Worm (Caenorhabditis elegans) whole organism, late embryonic: ENCODE results near the gene psmd-9.
A peak's percentile ranks its signal among the peaks of the same experiment; 100 is the strongest.

Experiments
- C08G9.2 ChIP-seq: sonication (generic microtip); optimal IDR thresholded peaks from 2 replicates; lab custom pipeline; 2016; ENCODE audit warnings: mild to moderate bottlenecking, missing genetic modification characterization, moderate library complexity, missing compliant biosample characterization
- C38D4.7 ChIP-seq: fragments of 200-800 bp; sonication (Bioruptor generic); optimal IDR thresholded peaks from 2 replicates; lab custom pipeline; 2018; ENCODE audit warnings: mild to moderate bottlenecking, missing genetic modification characterization, moderate library complexity, missing compliant biosample characterization
- F13H6.1 ChIP-seq: sonication (generic microtip); optimal IDR thresholded peaks from 2 replicates; lab custom pipeline; 2016; ENCODE audit warnings: missing genetic modification characterization, missing compliant biosample characterization
- K02D7.2 ChIP-seq: sonication (generic microtip); optimal IDR thresholded peaks from 2 replicates; lab custom pipeline; 2017; ENCODE audit warnings: mild to moderate bottlenecking, missing genetic modification characterization, missing compliant biosample characterization
- ama-1 ChIP-seq: fragments of 150-350 bp; optimal IDR thresholded peaks from 2 replicates; lab custom pipeline; 2014
- ceh-14 ChIP-seq: sonication (generic microtip); optimal IDR thresholded peaks from 2 replicates; lab custom pipeline; 2016; ENCODE audit warnings: missing genotype, missing genetic modification characterization, missing compliant biosample characterization
- ceh-18 ChIP-seq: sonication (generic microtip); optimal IDR thresholded peaks from 2 replicates; lab custom pipeline; 2016; ENCODE audit warnings: missing genetic modification characterization, missing compliant biosample characterization
- ceh-19 ChIP-seq: fragments of 200-800 bp; sonication (Bioruptor generic); optimal IDR thresholded peaks from 2 replicates; lab custom pipeline; 2018; ENCODE audit warnings: mild to moderate bottlenecking, missing genetic modification characterization, missing compliant biosample characterization
- ceh-2 ChIP-seq: sonication (generic microtip); optimal IDR thresholded peaks from 2 replicates; lab custom pipeline; 2016; ENCODE audit warnings: missing genotype, missing genetic modification characterization, missing compliant biosample characterization
- ceh-31 ChIP-seq: sonication (generic microtip); optimal IDR thresholded peaks from 2 replicates; lab custom pipeline; 2016; ENCODE audit warnings: missing genetic modification characterization, missing compliant biosample characterization
- ceh-34 ChIP-seq: sonication (generic microtip); optimal IDR thresholded peaks from 2 replicates; lab custom pipeline; 2016; ENCODE audit warnings: mild to moderate bottlenecking, missing genetic modification characterization, missing compliant biosample characterization
- ceh-45 ChIP-seq: fragments of 200-800 bp; sonication (Bioruptor generic); IDR thresholded peaks from 2 replicates; pipeline ENCODE4 v1.3.6; 2022; ENCODE audit warnings: missing genetic modification reagents, missing genetic modification characterization, missing compliant biosample characterization
- ceh-6 ChIP-seq: fragments of 200-800 bp; sonication (Bioruptor generic); optimal IDR thresholded peaks from 2 replicates; lab custom pipeline; 2018; ENCODE audit warnings: mild to moderate bottlenecking, missing genetic modification characterization, missing compliant biosample characterization
- ceh-9 ChIP-seq: sonication (generic microtip); optimal IDR thresholded peaks from 2 replicates; lab custom pipeline; 2016; ENCODE audit warnings: mild to moderate bottlenecking, missing genetic modification characterization, inconsistent platforms, missing compliant biosample characterization
- elt-2 ChIP-seq: sonication (generic microtip); optimal IDR thresholded peaks from 2 replicates; lab custom pipeline; 2016; ENCODE audit warnings: missing genetic modification reagents, missing genetic modification characterization, missing compliant biosample characterization
- elt-4 ChIP-seq: sonication (generic microtip); optimal IDR thresholded peaks from 2 replicates; lab custom pipeline; 2016; ENCODE audit warnings: missing genetic modification characterization, missing compliant biosample characterization
- eyg-1 ChIP-seq: sonication (generic microtip); optimal IDR thresholded peaks from 2 replicates; lab custom pipeline; 2016; ENCODE audit warnings: missing genotype, missing genetic modification characterization, missing compliant biosample characterization
- fkh-6 ChIP-seq: sonication (generic microtip); optimal IDR thresholded peaks from 2 replicates; lab custom pipeline; 2016; ENCODE audit warnings: missing genetic modification characterization, missing compliant biosample characterization
- hlh-15 ChIP-seq: sonication (generic microtip); optimal IDR thresholded peaks from 2 replicates; lab custom pipeline; 2016; ENCODE audit warnings: missing genetic modification characterization, missing compliant biosample characterization
- lim-6 ChIP-seq: sonication (generic microtip); optimal IDR thresholded peaks from 2 replicates; lab custom pipeline; 2016; ENCODE audit warnings: missing genetic modification characterization, missing compliant biosample characterization
- lin-11 ChIP-seq: fragments of 200-800 bp; sonication (Bioruptor generic); optimal IDR thresholded peaks from 2 replicates; lab custom pipeline; 2018; ENCODE audit warnings: mild to moderate bottlenecking, missing genetic modification characterization, missing compliant biosample characterization
- nfya-1 ChIP-seq: sonication (generic microtip); optimal IDR thresholded peaks from 2 replicates; lab custom pipeline; 2017; ENCODE audit warnings: missing genetic modification characterization, mild to moderate bottlenecking, missing compliant biosample characterization, antibody characterized with exemption, moderate library complexity
- nhr-232 ChIP-seq: sonication (generic microtip); optimal IDR thresholded peaks from 2 replicates; lab custom pipeline; 2016; ENCODE audit warnings: missing genetic modification characterization, missing compliant biosample characterization
- pag-3 ChIP-seq: sonication (generic microtip); optimal IDR thresholded peaks from 2 replicates; lab custom pipeline; 2016; ENCODE audit warnings: missing compliant biosample characterization, missing genetic modification characterization, borderline replicate concordance
- pat-9 ChIP-seq: fragments of 200-800 bp; sonication (Bioruptor generic); optimal IDR thresholded peaks from 2 replicates; lab custom pipeline; 2018; ENCODE audit warnings: mild to moderate bottlenecking, missing genetic modification characterization, moderate library complexity, missing compliant biosample characterization
- pax-1 ChIP-seq: fragments of 150-350 bp; optimal IDR thresholded peaks from 2 replicates; lab custom pipeline; 2014; ENCODE audit warnings: missing biosample characterization, missing genetic modification characterization
- pha-4 ChIP-seq: fragments of 150-350 bp; optimal IDR thresholded peaks from 2 replicates; lab custom pipeline; 2018; ENCODE audit warnings: missing biosample characterization, missing genetic modification reagents, missing genetic modification characterization
- pqm-1 ChIP-seq: sonication (generic microtip); optimal IDR thresholded peaks from 2 replicates; lab custom pipeline; 2016; ENCODE audit warnings: missing genetic modification characterization, missing compliant biosample characterization
- pros-1 ChIP-seq: fragments of 150-350 bp; optimal IDR thresholded peaks from 2 replicates; lab custom pipeline; 2014; ENCODE audit warnings: missing biosample characterization, missing genetic modification reagents, missing genetic modification characterization
- ref-2 ChIP-seq: sonication (generic microtip); optimal IDR thresholded peaks from 2 replicates; lab custom pipeline; 2016; ENCODE audit warnings: missing genetic modification characterization, missing compliant biosample characterization
- rnt-1 ChIP-seq: sonication (generic microtip); optimal IDR thresholded peaks from 2 replicates; lab custom pipeline; 2016; ENCODE audit warnings: missing genetic modification characterization, missing compliant biosample characterization
- sdc-2 ChIP-seq: sonication (generic microtip); optimal IDR thresholded peaks from 2 replicates; lab custom pipeline; 2016; ENCODE audit warnings: missing genotype, missing genetic modification characterization, missing compliant biosample characterization
- sox-2 ChIP-seq: fragments of 200-800 bp; sonication (Bioruptor generic); IDR thresholded peaks from 2 replicates; pipeline ENCODE4 v1.3.6; 2022; ENCODE audit warnings: missing genetic modification reagents, missing genetic modification characterization, missing compliant biosample characterization
- sox-4 ChIP-seq: sonication (generic microtip); optimal IDR thresholded peaks from 2 replicates; lab custom pipeline; 2017; ENCODE audit warnings: mild to moderate bottlenecking, missing genetic modification characterization, inconsistent platforms, missing compliant biosample characterization
- syd-9 ChIP-seq: sonication (generic microtip); optimal IDR thresholded peaks from 2 replicates; lab custom pipeline; 2016; ENCODE audit warnings: mild to moderate bottlenecking, missing genetic modification characterization, moderate library complexity, missing compliant biosample characterization
- tbx-2 ChIP-seq: sonication (generic microtip); optimal IDR thresholded peaks from 2 replicates; lab custom pipeline; 2016; ENCODE audit warnings: missing genetic modification characterization, missing compliant biosample characterization
- unc-42 ChIP-seq: sonication (generic microtip); optimal IDR thresholded peaks from 2 replicates; lab custom pipeline; 2016; ENCODE audit warnings: missing genotype, missing genetic modification characterization, missing compliant biosample characterization
- unc-86 ChIP-seq: sonication (generic microtip); optimal IDR thresholded peaks from 2 replicates; lab custom pipeline; 2016; ENCODE audit warnings: missing genetic modification characterization, missing compliant biosample characterization
- ztf-16 ChIP-seq: sonication (generic microtip); optimal IDR thresholded peaks from 2 replicates; lab custom pipeline; 2017; ENCODE audit warnings: missing genetic modification characterization, missing compliant biosample characterization

psmd-9 gene

ce11 chrII:6937057-6937456, 35.2 kb downstream of the psmd-9 start:
- TF ChIP-seq tbx-2 (peak; percentile 41), pat-9 (tag; lab: Kevin White, UChicago) (no peak)
- TF ChIP-seq, all 69 proteins: peak for 1

ce11 chrII:6939873-6940272, 38.0 kb downstream of the psmd-9 start:
- peak; percentile 63; the same call in 1 of the 2 replicates for TF ChIP-seq sox-2 (GFP tag; lab: Robert Waterston, UW)
- TF ChIP-seq ceh-18 (tag; lab: Kevin White, UChicago) = no peak
- no peak for TF ChIP-seq fkh-6 (tag; lab: Kevin White, UChicago)
- peak; percentile 14 for TF ChIP-seq ceh-34 (tag; lab: Kevin White, UChicago)
- TF ChIP-seq ceh-31 (tag; lab: Kevin White, UChicago) = peak; percentile 71
- peak; percentile 41 for TF ChIP-seq ref-2
- TF ChIP-seq ceh-9 (tag; lab: Kevin White, UChicago) = no peak
- peak; percentile 9 for TF ChIP-seq unc-42

ce11 chrII:6940726-6941230, 38.9 kb downstream of the psmd-9 start:
- TF ChIP-seq unc-42 (peak; percentile 67), pha-4 (no peak), ref-2 (no peak), pag-3 (tag; lab: Kevin White, UChicago) (no peak), nfya-1 (tag; lab: Kevin White, UChicago) (peak; percentile 1)

- TF ChIP-seq ama-1 (lab: Kevin White, UChicago) (no peak), ceh-31 (tag; lab: Kevin White, UChicago) (peak; percentile 59)
- TF ChIP-seq, all 69 proteins: peak for 1
Observed at ce11 chrII:6941520-6941919, 39.6 kb downstream of the psmd-9 start.

- TF ChIP-seq ceh-34 (tag; lab: Kevin White, UChicago) = peak; percentile 56
- TF ChIP-seq ceh-6 (GFP tag; lab: Kevin White, UChicago) = no peak
- peak; percentile 39 for TF ChIP-seq ceh-2 (tag; lab: Kevin White, UChicago)
- TF ChIP-seq eyg-1 (tag; lab: Kevin White, UChicago) = peak; percentile 15
- TF ChIP-seq pax-1 (tag; lab: Kevin White, UChicago) = peak; percentile 64
- TF ChIP-seq fkh-6 (tag; lab: Kevin White, UChicago) = peak; percentile 42
- peak; percentile 37 for TF ChIP-seq ceh-19
- TF ChIP-seq ceh-14 (tag; lab: Kevin White, UChicago) = peak; percentile 59
- peak; percentile 0 for TF ChIP-seq C38D4.7 (GFP tag; lab: Kevin White, UChicago)
- peak; percentile 53 for TF ChIP-seq unc-42
- no peak for TF ChIP-seq unc-86
- TF ChIP-seq K02D7.2 (tag; lab: Kevin White, UChicago) = no peak
- TF ChIP-seq F13H6.1 (tag; lab: Kevin White, UChicago) = peak; percentile 18
- peak; percentile 48 for TF ChIP-seq sdc-2 (tag; lab: Kevin White, UChicago)
- no peak for TF ChIP-seq elt-4
- peak; percentile 54 for TF ChIP-seq tbx-2
- TF ChIP-seq ztf-16 = no peak
- no peak for TF ChIP-seq pag-3 (tag; lab: Kevin White, UChicago)
- no peak for TF ChIP-seq ceh-45 (GFP tag; lab: Robert Waterston, UW)
- TF ChIP-seq lim-6 (tag; lab: Kevin White, UChicago) = no peak
- TF ChIP-seq hlh-15 = no peak
- no peak for TF ChIP-seq lin-11 (tag; lab: Kevin White, UChicago)
- TF ChIP-seq pros-1 = no peak
- TF ChIP-seq ceh-18 (tag; lab: Kevin White, UChicago) = no peak
- TF ChIP-seq C08G9.2 (tag; lab: Kevin White, UChicago) = peak; percentile 58
- TF ChIP-seq pqm-1 (tag; lab: Kevin White, UChicago) = no peak
- TF ChIP-seq sox-4 (tag; lab: Kevin White, UChicago) = peak; percentile 38
- TF ChIP-seq ceh-31 (tag; lab: Kevin White, UChicago) = peak; percentile 66
- peak; percentile 52 for TF ChIP-seq syd-9 (tag; lab: Kevin White, UChicago)
- no peak for TF ChIP-seq rnt-1
- TF ChIP-seq nfya-1 (tag; lab: Kevin White, UChicago) = peak; percentile 53
- peak; percentile 20 for TF ChIP-seq nhr-232 (tag; lab: Kevin White, UChicago)
- peak; percentile 72 for TF ChIP-seq ref-2
- TF ChIP-seq elt-2 (tag; lab: Kevin White, UChicago) = peak; percentile 46
- TF ChIP-seq, all 69 proteins: peak for 20
Observed at ce11 chrII:6943299-6944051, 41.6 kb downstream of the psmd-9 start.
